Worm (Caenorhabditis elegans) whole organism, dauer: ENCODE results near the gene ttr-13.

Source experiments
- unc-62 ChIP-seq: sonication (generic microtip); optimal IDR thresholded peaks from 2 replicates; lab custom pipeline; 2017; ENCODE audit warnings: missing biosample characterization, missing genetic modification reagents, missing genetic modification characterization

The ttr-13 gene

ce11 chrV:20641896-20642295 lies 5.1 kb upstream of the ttr-13 start, which contains the start of gene srxa-15:
srxa-15 (plus strand) TSS chrV:20642196.
- no peak for TF ChIP-seq unc-62 (GFP tag; lab: Kevin White, UChicago)

DNA sequence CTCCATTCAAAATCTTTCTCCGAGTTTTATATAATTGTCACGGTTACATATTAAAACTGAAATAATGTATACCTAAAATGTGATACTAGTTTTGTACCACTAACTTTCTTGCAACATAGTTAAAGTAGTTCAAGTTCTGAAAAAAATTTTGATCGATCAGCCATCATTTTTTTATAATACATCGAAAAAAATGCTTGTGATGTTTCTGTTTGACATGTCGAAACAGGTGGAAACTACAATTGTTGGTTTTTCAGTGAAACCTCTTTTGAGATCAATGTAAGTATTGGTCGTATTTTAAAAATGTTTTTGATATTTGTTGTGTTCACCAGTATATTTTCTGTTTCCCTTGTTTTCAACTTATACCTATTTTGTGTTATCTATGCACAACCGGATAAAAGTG lies 2.5 kb upstream of the ttr-13 start, which contains the start of gene srxa-14:
Gene srxa-14 (plus strand): TSS at position 301 of the 400 bp plus-strand sequence.
- no peak for TF ChIP-seq unc-62 (GFP tag; lab: Kevin White, UChicago)

ce11 chrV:20638344-20638743 lies 1.6 kb upstream of the ttr-13 start, which contains the start of gene Y44A6B.3:
Y44A6B.3 (minus strand) TSS chrV:20638444.
- no peak for TF ChIP-seq unc-62 (GFP tag; lab: Kevin White, UChicago)

- TF ChIP-seq unc-62 (GFP tag; lab: Kevin White, UChicago): no peak
These were observed 2.4 kb downstream of the ttr-13 start, which contains the start of gene F46B3.16 for ce11 chrV:20634330-20634729. F46B3.16 (plus strand) TSS chrV:20634630.

DNA sequence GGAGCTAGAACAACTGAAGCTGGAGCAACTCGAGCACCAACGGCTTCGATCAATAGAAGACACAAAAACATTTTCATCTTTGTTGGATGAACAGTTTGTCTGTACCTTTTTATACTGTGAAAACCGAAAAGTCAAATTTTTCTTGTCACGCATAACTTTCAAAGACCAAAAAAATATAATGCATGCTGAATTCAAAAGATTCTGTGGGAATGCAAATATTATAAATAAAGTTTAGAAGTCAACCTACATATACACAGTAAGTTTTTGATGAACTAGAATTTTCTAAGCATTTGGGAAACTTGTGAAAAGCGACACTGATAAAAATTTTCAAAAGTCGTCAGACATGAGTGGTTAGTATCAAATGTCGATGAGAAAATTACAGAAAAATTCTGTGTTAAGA lies 3.1 kb downstream of the ttr-13 start, which contains the start of gene F46B3.15:
Gene F46B3.15 (minus strand): TSS at position 101 of the 400 bp plus-strand sequence.
- TF ChIP-seq unc-62 (GFP tag; lab: Kevin White, UChicago): no peak

DNA sequence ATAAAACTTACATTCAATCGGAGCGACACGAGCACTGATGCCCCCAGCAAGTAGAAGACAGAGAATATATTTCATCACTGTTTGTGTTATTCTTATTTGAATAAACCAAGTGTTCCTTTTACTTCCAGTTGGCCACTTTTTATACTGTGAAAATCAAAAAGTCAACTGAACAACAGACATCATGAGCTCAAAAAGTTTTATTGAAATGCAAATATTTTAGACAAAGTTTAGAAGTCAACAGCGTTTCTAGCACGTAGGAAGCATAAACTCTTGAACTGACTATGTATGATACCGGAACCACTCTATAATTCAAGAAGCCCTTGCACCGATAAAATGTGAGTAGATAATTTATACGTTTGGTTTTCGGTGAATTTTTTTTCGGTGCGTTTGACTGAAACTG lies 5.5 kb downstream of the ttr-13 start, which contains the start of gene F46B3.14:
Gene F46B3.14 (minus strand): TSS at position 101 of the 400 bp plus-strand sequence.
- no peak for TF ChIP-seq unc-62 (GFP tag; lab: Kevin White, UChicago)

ce11 chrV:20626043-20626761 lies 10.6 kb downstream of the ttr-13 start, which contains the start of the genes F46B3.9 and srz-18:
F46B3.9 (minus strand) TSS chrV:20626143.
srz-18 (plus strand) TSS chrV:20626711.
- TF ChIP-seq unc-62 (GFP tag; lab: Kevin White, UChicago): no peak

- TF ChIP-seq unc-62 (GFP tag; lab: Kevin White, UChicago): no peak
These were observed 11.5 kb downstream of the ttr-13 start for ce11 chrV:20625260-20625659.

ce11 chrV:20623060-20623459 lies 13.7 kb downstream of the ttr-13 start, which contains the start of gene F46B3.8:
F46B3.8 (minus strand) TSS chrV:20623160.
- TF ChIP-seq unc-62 (GFP tag; lab: Kevin White, UChicago): no peak

ce11 chrV:20618632-20619031 lies 18.1 kb downstream of the ttr-13 start, which contains the start of gene F46B3.7:
F46B3.7 (minus strand) TSS chrV:20618732.
- no peak for TF ChIP-seq unc-62 (GFP tag; lab: Kevin White, UChicago)

DNA sequence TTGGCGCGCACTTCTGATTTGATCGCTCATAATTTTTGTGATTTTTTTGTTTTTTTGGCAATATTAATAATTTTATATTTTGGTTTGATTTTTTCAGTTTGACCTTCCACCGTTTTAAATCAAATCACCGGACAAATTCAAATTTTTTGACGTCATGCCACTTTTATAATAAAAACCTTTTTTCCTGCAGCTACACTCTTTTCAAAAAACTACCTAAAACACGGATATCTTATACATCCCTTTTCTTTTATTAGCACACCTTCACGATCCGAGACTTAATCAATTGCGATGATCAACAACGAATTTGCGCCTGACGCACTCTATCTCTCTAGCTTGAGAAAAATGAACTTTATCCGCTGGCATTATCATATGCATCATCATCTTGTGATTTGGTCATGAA lies 27.3 kb downstream of the ttr-13 start, which contains the start of gene grd-2:
Gene grd-2 (plus strand): TSS at position 301 of the 400 bp plus-strand sequence.
- no peak for TF ChIP-seq unc-62 (GFP tag; lab: Kevin White, UChicago)

- no peak for TF ChIP-seq unc-62 (GFP tag; lab: Kevin White, UChicago)
These were observed 28.1 kb downstream of the ttr-13 start, which contains the start of gene ttr-12 for ce11 chrV:20608688-20609087. ttr-12 (minus strand) TSS chrV:20608788.

- TF ChIP-seq unc-62 (GFP tag; lab: Kevin White, UChicago): no peak
These were observed 30.1 kb downstream of the ttr-13 start, which contains the start of gene F46B3.23 for ce11 chrV:20606617-20607016. F46B3.23 (minus strand) TSS chrV:20606717.

- no peak for TF ChIP-seq unc-62 (GFP tag; lab: Kevin White, UChicago)
These were observed 32.1 kb downstream of the ttr-13 start, which contains the start of gene ttr-57 for ce11 chrV:20604606-20605155. ttr-57 (plus strand) TSS chrV:20605105.

ce11 chrV:20603014-20603413 lies 33.7 kb downstream of the ttr-13 start, which contains the start of gene ttr-11:
ttr-11 (plus strand) TSS chrV:20603314.
- TF ChIP-seq unc-62 (GFP tag; lab: Kevin White, UChicago): no peak

DNA sequence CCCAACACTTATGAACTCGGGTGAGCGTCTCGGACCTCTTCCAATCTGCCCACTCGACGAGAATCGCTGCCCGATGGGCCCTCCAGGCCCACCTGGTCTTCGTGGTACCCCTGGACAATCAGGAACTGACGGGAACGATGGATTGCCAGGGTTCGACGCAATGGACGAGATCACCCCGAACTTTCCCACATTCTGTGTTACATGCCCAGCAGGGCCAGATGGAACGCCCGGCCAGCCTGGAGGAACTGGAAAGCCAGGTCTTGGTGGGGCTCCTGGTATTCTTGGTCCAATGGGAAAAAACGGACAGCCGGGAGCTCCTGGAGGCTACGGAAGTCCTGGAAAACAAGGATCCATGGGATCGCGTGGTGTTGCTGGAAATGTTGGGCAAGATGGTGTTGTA lies 36.1 kb downstream of the ttr-13 start:
- no peak for TF ChIP-seq unc-62 (GFP tag; lab: Kevin White, UChicago)
